Worm (Caenorhabditis elegans) whole organism, L4 larva: ENCODE results near the gene molo-1.

Source experiments
- F44E2.7 ChIP-seq: fragments of 200-800 bp; sonication (Bioruptor generic); IDR thresholded peaks from 2 replicates; pipeline ENCODE4 v2.1.2; 2022; ENCODE audit warnings: missing genetic modification characterization, missing compliant biosample characterization
- aha-1 ChIP-seq: fragments of 150-350 bp; peaks from one replicate; lab custom pipeline; 2014; ENCODE audit warnings: missing biosample characterization, missing genetic modification characterization
- ces-1 ChIP-seq: fragments of 150-350 bp; sonication (generic microtip); optimal IDR thresholded peaks from 4 replicates; lab custom pipeline; 2014; ENCODE audit warnings: missing biosample characterization, missing genetic modification reagents, missing genetic modification characterization
- dve-1 ChIP-seq: sonication (generic microtip); optimal IDR thresholded peaks from 2 replicates; lab custom pipeline; 2017; ENCODE audit warnings: antibody characterized with exemption, mild to moderate bottlenecking, missing genetic modification characterization, missing compliant biosample characterization; ENCODE audit not compliant: insufficient read depth
- ztf-11 ChIP-seq: fragments of 150-350 bp; optimal IDR thresholded peaks from 2 replicates; lab custom pipeline; 2014; ENCODE audit warnings: missing biosample characterization, missing genetic modification characterization

DNA sequence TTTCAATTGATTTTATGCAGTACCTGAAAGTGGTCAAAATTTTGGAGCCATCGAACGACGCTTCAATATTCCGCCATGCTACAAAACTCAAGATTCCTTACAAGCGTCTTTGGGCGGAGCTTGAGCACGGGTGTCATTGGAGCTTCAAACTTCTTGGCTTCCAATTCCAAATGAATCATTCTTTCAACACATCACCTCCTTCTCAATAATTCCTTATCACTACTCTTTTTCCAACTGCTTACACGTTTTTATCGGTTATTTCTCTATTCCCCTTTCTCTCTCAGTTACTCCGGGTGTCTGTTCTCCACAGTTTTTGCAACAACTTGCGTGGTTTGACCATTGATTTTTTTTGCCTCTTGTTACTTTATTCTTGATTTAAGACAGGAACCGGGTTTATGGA lies 27.1 kb upstream of the molo-1 start, which contains the start of gene F09F7.5:
- TF ChIP-seq ces-1 (no peak), aha-1 (tag; lab: Kevin White, UChicago) (no peak), ztf-11 (no peak), F44E2.7 (no peak), dve-1 (no peak)
